Worm (Caenorhabditis elegans) whole organism, L2 larva: ENCODE data around the gene cpg-2.
A peak's percentile ranks its signal among the peaks of the same experiment; 100 is the strongest.

Experiments used
- C34F6.9 ChIP-seq: fragments of 150-350 bp; optimal IDR thresholded peaks from 2 replicates; lab custom pipeline; 2014; ENCODE audit warnings: missing biosample characterization, missing genetic modification characterization
- R02D3.7 ChIP-seq: fragments of 150-350 bp; optimal IDR thresholded peaks from 2 replicates; lab custom pipeline; 2014; ENCODE audit warnings: missing biosample characterization, missing genetic modification characterization
- Y55F3AM.14 ChIP-seq: fragments of 200-800 bp; sonication (Bioruptor generic); optimal IDR thresholded peaks from 2 replicates; lab custom pipeline; 2018; ENCODE audit warnings: mild to moderate bottlenecking, missing genetic modification characterization, missing compliant biosample characterization
- ZK546.5 ChIP-seq: sonication (generic microtip); optimal IDR thresholded peaks from 2 replicates; lab custom pipeline; 2017; ENCODE audit warnings: missing biosample characterization, missing genetic modification characterization
- aly-2 ChIP-seq: fragments of 150-350 bp; optimal IDR thresholded peaks from 2 replicates; lab custom pipeline; 2014; ENCODE audit warnings: missing biosample characterization, missing genetic modification characterization
- ama-1 ChIP-seq: fragments of 150-350 bp; optimal IDR thresholded peaks from 2 replicates; lab custom pipeline; 2018; ENCODE audit warnings: inconsistent platforms
- blmp-1 ChIP-seq: sonication (generic microtip); optimal IDR thresholded peaks from 2 replicates; lab custom pipeline; 2017; ENCODE audit warnings: missing genetic modification characterization, mild to moderate bottlenecking, missing compliant biosample characterization, antibody characterized with exemption, moderate library complexity; ENCODE audit not compliant: insufficient read depth
- crh-2 ChIP-seq: sonication (generic microtip); optimal IDR thresholded peaks from 2 replicates; lab custom pipeline; 2017; ENCODE audit warnings: missing biosample characterization, missing genetic modification characterization
- dmd-4 ChIP-seq: sonication (generic microtip); optimal IDR thresholded peaks from 2 replicates; lab custom pipeline; 2017; ENCODE audit warnings: missing biosample characterization, missing genetic modification characterization
- egl-27 ChIP-seq: sonication (generic microtip); optimal IDR thresholded peaks from 3 replicates; lab custom pipeline; 2017; ENCODE audit warnings: missing biosample characterization, missing genetic modification reagents, missing genetic modification characterization
- elt-3 ChIP-seq: sonication (generic microtip); optimal IDR thresholded peaks from 2 replicates; lab custom pipeline; 2017; ENCODE audit warnings: missing biosample characterization, missing genetic modification characterization
- fos-1 ChIP-seq: fragments of 150-350 bp; optimal IDR thresholded peaks from 2 replicates; lab custom pipeline; 2014; ENCODE audit warnings: missing biosample characterization, missing genetic modification characterization
- gmeb-1 ChIP-seq: fragments of 150-350 bp; optimal IDR thresholded peaks from 2 replicates; lab custom pipeline; 2014; ENCODE audit warnings: missing biosample characterization, missing genetic modification characterization
- lin-11 ChIP-seq: fragments of 150-350 bp; sonication (generic microtip); optimal IDR thresholded peaks from 2 replicates; lab custom pipeline; 2014; ENCODE audit warnings: missing biosample characterization, missing genetic modification characterization, inconsistent platforms, mixed read lengths
- lin-13 ChIP-seq: fragments of 150-350 bp; optimal IDR thresholded peaks from 2 replicates; lab custom pipeline; 2014; ENCODE audit warnings: missing biosample characterization, missing genetic modification reagents, missing genetic modification characterization
- lin-39 ChIP-seq: fragments of 150-350 bp; optimal IDR thresholded peaks from 2 replicates; lab custom pipeline; 2014; ENCODE audit warnings: missing biosample characterization, missing genetic modification reagents, missing genetic modification characterization
- lsy-2 ChIP-seq, 2 experiments: fragments of 150-350 bp in 1 of 2; sonication (generic microtip) in 1 of 2; optimal IDR thresholded peaks; 2 replicates each; lab custom pipeline; 2014 to 2017; ENCODE audit warnings: missing biosample characterization in 2 of 2, missing genetic modification characterization in 2 of 2
- mab-5 ChIP-seq: fragments of 150-350 bp; optimal IDR thresholded peaks from 2 replicates; lab custom pipeline; 2014; ENCODE audit warnings: missing biosample characterization, missing genetic modification characterization
- mbf-1 ChIP-seq: sonication (generic microtip); optimal IDR thresholded peaks from 2 replicates; lab custom pipeline; 2017; ENCODE audit warnings: missing biosample characterization, missing genetic modification characterization
- mdl-1 ChIP-seq, 2 experiments: fragments of 150-350 bp in 1 of 2; sonication (generic microtip) in 1 of 2; optimal IDR thresholded peaks; 2 replicates each; lab custom pipeline; 2017; ENCODE audit warnings: missing biosample characterization in 2 of 2, missing genetic modification characterization in 2 of 2
- nhr-10 ChIP-seq: sonication (generic microtip); optimal IDR thresholded peaks from 2 replicates; lab custom pipeline; 2017; ENCODE audit warnings: missing biosample characterization, missing genetic modification characterization
- nhr-11 ChIP-seq: fragments of 150-350 bp; optimal IDR thresholded peaks from 2 replicates; lab custom pipeline; 2014; ENCODE audit warnings: missing biosample characterization, missing genetic modification characterization
- nhr-12 ChIP-seq: fragments of 150-350 bp; optimal IDR thresholded peaks from 2 replicates; lab custom pipeline; 2014; ENCODE audit warnings: missing biosample characterization, missing genetic modification characterization
- nhr-129 ChIP-seq: fragments of 150-350 bp; optimal IDR thresholded peaks from 2 replicates; lab custom pipeline; 2014; ENCODE audit warnings: missing biosample characterization, missing genetic modification characterization
- nhr-21 ChIP-seq: fragments of 150-350 bp; optimal IDR thresholded peaks from 2 replicates; lab custom pipeline; 2014; ENCODE audit warnings: missing biosample characterization, missing genetic modification characterization
- nhr-23 ChIP-seq: fragments of 150-350 bp; optimal IDR thresholded peaks from 2 replicates; lab custom pipeline; 2014; ENCODE audit warnings: missing biosample characterization, missing genetic modification reagents, missing genetic modification characterization
- nhr-237 ChIP-seq: fragments of 150-350 bp; optimal IDR thresholded peaks from 2 replicates; lab custom pipeline; 2014; ENCODE audit warnings: missing biosample characterization, missing genetic modification characterization
- nhr-25 ChIP-seq: fragments of 150-350 bp; sonication (generic microtip); optimal IDR thresholded peaks from 3 replicates; lab custom pipeline; 2014; ENCODE audit warnings: missing biosample characterization, missing genetic modification characterization
- nhr-6 ChIP-seq: fragments of 150-350 bp; optimal IDR thresholded peaks from 2 replicates; lab custom pipeline; 2014; ENCODE audit warnings: missing biosample characterization, missing genetic modification characterization
- nhr-77 ChIP-seq: fragments of 150-350 bp; optimal IDR thresholded peaks from 2 replicates; lab custom pipeline; 2014; ENCODE audit warnings: missing biosample characterization, missing genetic modification characterization
- peb-1 ChIP-seq: fragments of 150-350 bp; optimal IDR thresholded peaks from 2 replicates; lab custom pipeline; 2014; ENCODE audit warnings: missing biosample characterization, missing genetic modification characterization
- sem-4 ChIP-seq: fragments of 150-350 bp; optimal IDR thresholded peaks from 2 replicates; lab custom pipeline; 2014; ENCODE audit warnings: missing biosample characterization, missing genetic modification reagents, missing genetic modification characterization
- skn-1 ChIP-seq: sonication (generic microtip); optimal IDR thresholded peaks from 2 replicates; lab custom pipeline; 2017; ENCODE audit warnings: missing biosample characterization, missing genetic modification characterization
- sma-3 ChIP-seq: sonication (generic microtip); optimal IDR thresholded peaks from 2 replicates; lab custom pipeline; 2016; ENCODE audit warnings: missing genetic modification reagents, missing genetic modification characterization, missing compliant biosample characterization
- sma-9 ChIP-seq, 2 experiments: fragments of 150-350 bp in 1 of 2; sonication (generic microtip) in 1 of 2; optimal IDR thresholded peaks; 2 replicates each; lab custom pipeline; 2014 to 2016; ENCODE audit warnings: missing genetic modification characterization in 2 of 2, mild to moderate bottlenecking in 1 of 2, missing biosample characterization in 1 of 2, missing compliant biosample characterization in 1 of 2, missing genetic modification reagents in 1 of 2, moderate library complexity in 1 of 2
- unc-39 ChIP-seq: fragments of 150-350 bp; optimal IDR thresholded peaks from 2 replicates; lab custom pipeline; 2014; ENCODE audit warnings: missing biosample characterization, missing genetic modification characterization
- unc-55 ChIP-seq: fragments of 150-350 bp; sonication (generic microtip); optimal IDR thresholded peaks from 3 replicates; lab custom pipeline; 2014; ENCODE audit warnings: missing biosample characterization, missing genetic modification reagents, missing genetic modification characterization
- unc-62 ChIP-seq: fragments of 150-350 bp; optimal IDR thresholded peaks from 2 replicates; lab custom pipeline; 2014; ENCODE audit warnings: missing biosample characterization, missing genetic modification reagents, missing genetic modification characterization
- zag-1 ChIP-seq: fragments of 150-350 bp; optimal IDR thresholded peaks from 2 replicates; lab custom pipeline; 2014; ENCODE audit warnings: missing biosample characterization, missing genetic modification characterization
- ztf-11 ChIP-seq: sonication (generic microtip); optimal IDR thresholded peaks from 2 replicates; lab custom pipeline; 2017; ENCODE audit warnings: missing biosample characterization, missing genetic modification characterization
- ztf-4 ChIP-seq: fragments of 150-350 bp; optimal IDR thresholded peaks from 2 replicates; lab custom pipeline; 2014; ENCODE audit warnings: missing biosample characterization, missing genetic modification characterization

cpg-2 gene

ce11 chrIII:7076386-7076785, 27.4 kb downstream of the cpg-2 start, which contains the start of gene ZK418.13:
ZK418.13 (minus strand) TSS chrIII:7076486.
- TF ChIP-seq R02D3.7 (tag; lab: Kevin White, UChicago): no peak
- TF ChIP-seq gmeb-1 (tag; lab: Kevin White, UChicago): no peak
- TF ChIP-seq nhr-10: no peak
- no peak for TF ChIP-seq sma-3 (GFP tag; lab: Kevin White, UChicago)
- no peak for TF ChIP-seq sma-9 (GFP tag; optimal IDR thresholded peaks at IDR 0.05; lab: Kevin White, UChicago)
- no peak for TF ChIP-seq sma-9 (tag; optimal IDR thresholded peaks at IDR 0.05; lab: Kevin White, UChicago)
- no peak for TF ChIP-seq zag-1 (tag; lab: Kevin White, UChicago)
- TF ChIP-seq egl-27 (tag; lab: Kevin White, UChicago): no peak
- no peak for TF ChIP-seq nhr-6
- no peak for TF ChIP-seq aly-2 (tag; lab: Kevin White, UChicago)
- no peak for TF ChIP-seq unc-55 (GFP tag; lab: Kevin White, UChicago)
- TF ChIP-seq nhr-77: no peak
- TF ChIP-seq blmp-1 (tag; lab: Kevin White, UChicago): no peak
- no peak for TF ChIP-seq ama-1 (lab: Kevin White, UChicago)
- TF ChIP-seq nhr-12 (tag; lab: Kevin White, UChicago): no peak
- no peak for TF ChIP-seq ztf-11 (tag; lab: Kevin White, UChicago)
- no peak for TF ChIP-seq mdl-1 (tag; optimal IDR thresholded peaks at IDR 0.05; lab: Kevin White, UChicago)
- TF ChIP-seq C34F6.9 (tag; lab: Kevin White, UChicago): no peak
- TF ChIP-seq lin-11 (tag; lab: Kevin White, UChicago): no peak
- TF ChIP-seq nhr-25 (tag; lab: Kevin White, UChicago): no peak
- no peak for TF ChIP-seq unc-39 (tag; lab: Kevin White, UChicago)
- TF ChIP-seq, all 48 proteins: peak for 0

- TF ChIP-seq egl-27 (tag; lab: Kevin White, UChicago) (peak; percentile 3), Y55F3AM.14 (GFP tag; lab: Kevin White, UChicago) (no peak), C34F6.9 (tag; lab: Kevin White, UChicago) (peak; percentile 56), nhr-6 (no peak), lin-13 (peak; percentile 45), sma-9 (GFP tag; optimal IDR thresholded peaks at IDR 0.05; lab: Kevin White, UChicago) (peak; percentile 28), sma-9 (tag; optimal IDR thresholded peaks at IDR 0.05; lab: Kevin White, UChicago) (no peak), skn-1 (peak; percentile 28), blmp-1 (tag; lab: Kevin White, UChicago) (no peak), peb-1 (tag; lab: Kevin White, UChicago) (no peak), ztf-11 (tag; lab: Kevin White, UChicago) (no peak), unc-55 (GFP tag; lab: Kevin White, UChicago) (peak; percentile 70), elt-3 (tag; lab: Kevin White, UChicago) (no peak), crh-2 (tag; lab: Kevin White, UChicago) (peak; percentile 49), nhr-23 (tag; lab: Kevin White, UChicago) (no peak), nhr-21 (tag; lab: Kevin White, UChicago) (no peak), nhr-12 (tag; lab: Kevin White, UChicago) (no peak), lin-39 (tag; lab: Kevin White, UChicago) (no peak), ZK546.5 (tag; lab: Kevin White, UChicago) (no peak), nhr-129 (tag; lab: Kevin White, UChicago) (peak; percentile 55), sma-3 (GFP tag; lab: Kevin White, UChicago) (peak; percentile 41), gmeb-1 (tag; lab: Kevin White, UChicago) (peak; percentile 97), nhr-11 (tag; lab: Kevin White, UChicago) (no peak), lsy-2 (tag; optimal IDR thresholded peaks at IDR 0.05; lab: Kevin White, UChicago) (peak; percentile 30 to 77), ztf-4 (tag; lab: Kevin White, UChicago) (no peak), mab-5 (tag; lab: Kevin White, UChicago) (peak; percentile 25)
These were observed 29.9 kb downstream of the cpg-2 start, which contains the start of gene ZK418.5 for ce11 chrIII:7073801-7074386. ZK418.5 (minus strand) TSS chrIII:7073851.

- no peak for TF ChIP-seq ztf-4 (tag; lab: Kevin White, UChicago)
- no peak for TF ChIP-seq nhr-237
- TF ChIP-seq ztf-11 (tag; lab: Kevin White, UChicago): no peak
- no peak for TF ChIP-seq lin-39 (tag; lab: Kevin White, UChicago)
- TF ChIP-seq dmd-4 (tag; lab: Kevin White, UChicago): no peak
- TF ChIP-seq R02D3.7 (tag; lab: Kevin White, UChicago): no peak
- no peak for TF ChIP-seq sem-4 (tag; lab: Kevin White, UChicago)
- TF ChIP-seq mbf-1 (tag; lab: Kevin White, UChicago): no peak
- no peak for TF ChIP-seq fos-1 (tag; lab: Kevin White, UChicago)
- no peak for TF ChIP-seq crh-2 (tag; lab: Kevin White, UChicago)
- TF ChIP-seq unc-39 (tag; lab: Kevin White, UChicago): no peak
- no peak for TF ChIP-seq nhr-23 (tag; lab: Kevin White, UChicago)
- no peak for TF ChIP-seq unc-62 (GFP tag; lab: Kevin White, UChicago)
- no peak for TF ChIP-seq lin-13
These were observed 31.3 kb downstream of the cpg-2 start, which contains the start of gene lin-37 for ce11 chrIII:7072452-7072851. lin-37 (minus strand) TSS chrIII:7072552.
